Worm (Caenorhabditis elegans) whole organism, L4 larva: ENCODE data around the gene rsp-4.

ENCODE experiments used
- F37D6.2 ChIP-seq: sonication (generic microtip); optimal IDR thresholded peaks from 2 replicates; lab custom pipeline; 2016; ENCODE audit warnings: mild to moderate bottlenecking, missing genetic modification characterization, missing compliant biosample characterization
- T20F7.1 ChIP-seq: fragments of 200-800 bp; sonication (Bioruptor generic); optimal IDR thresholded peaks from 2 replicates; lab custom pipeline; 2018; ENCODE audit warnings: mild to moderate bottlenecking, missing genetic modification characterization, missing compliant biosample characterization
- ZK546.5 ChIP-seq, 2 experiments: sonication (generic microtip); optimal IDR thresholded peaks; 2 replicates each; lab custom pipeline; 2017; ENCODE audit warnings: missing biosample characterization in 2 of 2, missing genetic modification characterization in 2 of 2
- aha-1 ChIP-seq: fragments of 150-350 bp; peaks from one replicate; lab custom pipeline; 2014; ENCODE audit warnings: missing biosample characterization, missing genetic modification characterization
- arid-1 ChIP-seq: fragments of 200-800 bp; sonication (Bioruptor generic); conservative IDR thresholded peaks from 2 replicates; pipeline ENCODE4 v1.3.6; 2022; ENCODE audit warnings: missing genetic modification reagents, missing genetic modification characterization, missing compliant biosample characterization
- attf-4 ChIP-seq: sonication (generic microtip); optimal IDR thresholded peaks from 3 replicates; lab custom pipeline; 2017; ENCODE audit warnings: missing biosample characterization, missing genetic modification characterization
- ceh-82 ChIP-seq: sonication (generic microtip); optimal IDR thresholded peaks from 2 replicates; lab custom pipeline; 2017; ENCODE audit warnings: missing biosample characterization, missing genetic modification characterization
- ces-1 ChIP-seq: fragments of 150-350 bp; sonication (generic microtip); optimal IDR thresholded peaks from 4 replicates; lab custom pipeline; 2014; ENCODE audit warnings: missing biosample characterization, missing genetic modification reagents, missing genetic modification characterization
- cey-2 ChIP-seq: sonication (generic microtip); optimal IDR thresholded peaks from 3 replicates; lab custom pipeline; 2017; ENCODE audit warnings: missing genetic modification characterization, mild to moderate bottlenecking, missing compliant biosample characterization, antibody characterized with exemption, borderline replicate concordance; ENCODE audit not compliant: insufficient read depth
- dmd-8 ChIP-seq: fragments of 200-800 bp; sonication (Bioruptor generic); IDR thresholded peaks from 2 replicates; pipeline ENCODE4 v1.3.6; 2022; ENCODE audit warnings: missing genetic modification characterization, missing compliant biosample characterization
- dmd-9 ChIP-seq: fragments of 200-800 bp; sonication (Bioruptor generic); IDR thresholded peaks from 2 replicates; pipeline ENCODE4 v1.3.6; 2022; ENCODE audit warnings: missing genetic modification reagents, missing genetic modification characterization, missing compliant biosample characterization
- dpl-1 ChIP-seq: fragments of 150-350 bp; optimal IDR thresholded peaks from 2 replicates; lab custom pipeline; 2014; ENCODE audit warnings: missing biosample characterization, missing genetic modification reagents, missing genetic modification characterization
- duxl-1 ChIP-seq: sonication (generic microtip); optimal IDR thresholded peaks from 2 replicates; lab custom pipeline; 2016; ENCODE audit warnings: mild to moderate bottlenecking, missing genetic modification characterization, moderate library complexity, missing compliant biosample characterization; ENCODE audit not compliant: poor library complexity
- dve-1 ChIP-seq: sonication (generic microtip); optimal IDR thresholded peaks from 2 replicates; lab custom pipeline; 2017; ENCODE audit warnings: antibody characterized with exemption, mild to moderate bottlenecking, missing genetic modification characterization, missing compliant biosample characterization; ENCODE audit not compliant: insufficient read depth
- fkh-10 ChIP-seq: fragments of 150-350 bp; optimal IDR thresholded peaks from 2 replicates; lab custom pipeline; 2014; ENCODE audit warnings: missing biosample characterization, missing genetic modification reagents, missing genetic modification characterization
- hif-1 ChIP-seq, 2 experiments: sonication (generic microtip); optimal IDR thresholded peaks; 2 replicates each; lab custom pipeline; 2016 to 2017; ENCODE audit warnings: missing compliant biosample characterization in 2 of 2, missing genetic modification characterization in 2 of 2, missing genetic modification reagents in 2 of 2, missing genotype in 2 of 2, mild to moderate bottlenecking in 1 of 2
- hmg-1.1 ChIP-seq: fragments of 200-800 bp; sonication (Bioruptor generic); IDR thresholded peaks from 2 replicates; pipeline ENCODE4 v1.3.6; 2022; ENCODE audit warnings: missing genetic modification reagents, missing genetic modification characterization, missing compliant biosample characterization
- jun-1 ChIP-seq: fragments of 150-350 bp; optimal IDR thresholded peaks from 2 replicates; lab custom pipeline; 2014; ENCODE audit warnings: missing biosample characterization, missing genetic modification reagents, missing genetic modification characterization
- lin-38 ChIP-seq: fragments of 200-800 bp; sonication (Bioruptor generic); IDR thresholded peaks from 2 replicates; pipeline ENCODE4 v1.3.6; 2022; ENCODE audit warnings: missing genetic modification reagents, missing genetic modification characterization, missing compliant biosample characterization
- lir-3 ChIP-seq: sonication (generic microtip); optimal IDR thresholded peaks from 2 replicates; lab custom pipeline; 2016; ENCODE audit warnings: mild to moderate bottlenecking, missing genetic modification characterization, missing compliant biosample characterization
- lsy-2 ChIP-seq, 2 experiments: fragments of 150-350 bp in 1 of 2; sonication (generic microtip) in 1 of 2; optimal IDR thresholded peaks; 2 replicates each; lab custom pipeline; 2014 to 2017; ENCODE audit warnings: missing biosample characterization in 2 of 2, missing genetic modification characterization in 2 of 2
- nhr-11 ChIP-seq: fragments of 150-350 bp; optimal IDR thresholded peaks from 2 replicates; lab custom pipeline; 2014; ENCODE audit warnings: missing biosample characterization, missing genetic modification characterization
- nhr-111 ChIP-seq: fragments of 200-800 bp; sonication (Bioruptor generic); optimal IDR thresholded peaks from 2 replicates; lab custom pipeline; 2018; ENCODE audit warnings: mild to moderate bottlenecking, missing genetic modification characterization, missing compliant biosample characterization
- nhr-25 ChIP-seq: sonication (generic microtip); optimal IDR thresholded peaks from 2 replicates; lab custom pipeline; 2017; ENCODE audit warnings: missing genetic modification characterization, mild to moderate bottlenecking, missing compliant biosample characterization, antibody characterized with exemption, moderate library complexity, borderline replicate concordance; ENCODE audit not compliant: insufficient read depth
- nhr-42 ChIP-seq: fragments of 200-800 bp; sonication (Bioruptor generic); IDR thresholded peaks from 2 replicates; pipeline ENCODE4 v1.3.6; 2022; ENCODE audit warnings: missing genetic modification characterization, missing compliant biosample characterization
- pha-4 ChIP-seq, 2 experiments: fragments of 150-350 bp in 1 of 2; fragments of 200-800 bp in 1 of 2; sonication (Bioruptor generic) in 1 of 2; IDR thresholded peaks in 1 of 2; optimal IDR thresholded peaks in 1 of 2; 2 replicates each; pipeline versions ENCODE4 v1.3.6 to Lab custom; 2014 to 2022; ENCODE audit warnings: missing genetic modification characterization in 2 of 2, missing genetic modification reagents in 2 of 2, missing biosample characterization in 1 of 2, missing compliant biosample characterization in 1 of 2
- pqm-1 ChIP-seq: sonication (generic microtip); optimal IDR thresholded peaks from 2 replicates; lab custom pipeline; 2017; ENCODE audit warnings: missing biosample characterization, missing genetic modification characterization
- rbr-2 ChIP-seq: sonication (generic microtip); optimal IDR thresholded peaks from 2 replicates; lab custom pipeline; 2016; ENCODE audit warnings: missing genotype, missing genetic modification characterization, missing compliant biosample characterization
- skn-1 ChIP-seq: fragments of 150-350 bp; optimal IDR thresholded peaks from 2 replicates; lab custom pipeline; 2014; ENCODE audit warnings: missing biosample characterization, missing genetic modification characterization
- snpc-4 ChIP-seq: fragments of 150-350 bp; optimal IDR thresholded peaks from 2 replicates; lab custom pipeline; 2014; ENCODE audit warnings: missing biosample characterization, missing genetic modification characterization
- tra-1 ChIP-seq: fragments of 200-800 bp; sonication (Bioruptor generic); IDR thresholded peaks from 2 replicates; pipeline ENCODE4 v1.3.6; 2022; ENCODE audit warnings: missing genetic modification reagents, missing genetic modification characterization, missing compliant biosample characterization
- unc-130 ChIP-seq: sonication (generic microtip); optimal IDR thresholded peaks from 2 replicates; lab custom pipeline; 2016; ENCODE audit warnings: missing genetic modification reagents, missing genetic modification characterization, missing compliant biosample characterization
- unc-62 ChIP-seq, 3 experiments: fragments of 150-350 bp in 1 of 3; sonication (generic microtip); optimal IDR thresholded peaks in 2 of 3; peaks in 1 of 3; 1 replicate in 1 of 3; 2 replicates in 2 of 3; lab custom pipeline; 2014 to 2017; ENCODE audit warnings: missing biosample characterization in 3 of 3, missing genetic modification characterization in 3 of 3, missing genetic modification reagents in 3 of 3, missing genotype in 1 of 3
- vab-7 ChIP-seq: fragments of 200-800 bp; sonication (Bioruptor generic); IDR thresholded peaks from 2 replicates; pipeline ENCODE4 v1.3.6; 2022; ENCODE audit warnings: missing genetic modification reagents, missing genetic modification characterization, missing compliant biosample characterization
- zag-1 ChIP-seq: fragments of 150-350 bp; optimal IDR thresholded peaks from 2 replicates; lab custom pipeline; 2014; ENCODE audit warnings: missing biosample characterization, missing genetic modification characterization
- zip-11 ChIP-seq: fragments of 200-800 bp; sonication (Bioruptor generic); IDR thresholded peaks from 2 replicates; pipeline ENCODE4 v1.3.6; 2022; ENCODE audit warnings: missing genetic modification characterization, missing compliant biosample characterization

The rsp-4 gene

ce11 chrII:5426054-5426453 lies 37.4 kb upstream of the rsp-4 start (continued):
- peak in 1 of 2 experiments; percentile 69 for TF ChIP-seq lsy-2 (tag; optimal IDR thresholded peaks at IDR 0.05; lab: Kevin White, UChicago)
- TF ChIP-seq, all 104 proteins: peak for 21

DNA sequence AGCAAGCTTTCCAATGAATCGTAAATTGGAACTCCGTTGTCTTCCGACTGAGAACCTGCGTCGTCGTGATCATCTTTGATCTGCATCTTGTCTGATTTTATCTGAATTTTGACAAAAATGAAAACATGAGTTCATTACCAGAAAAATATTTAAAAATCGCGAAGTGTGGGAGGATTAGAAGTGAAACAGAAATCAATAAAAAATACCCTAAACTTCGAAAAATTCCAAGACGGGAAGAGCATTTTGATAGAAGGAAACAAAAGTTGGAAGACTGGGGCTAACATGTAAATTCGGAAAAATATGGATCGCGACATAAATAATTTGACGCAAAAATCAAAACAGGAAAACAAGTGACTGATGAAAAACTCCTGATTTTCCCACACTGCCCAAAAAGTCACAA lies 37.0 kb upstream of the rsp-4 start, which contains the start of gene F07F6.8:
TSS of gene F07F6.8 (minus strand) at position 101 of the 400 bp plus-strand sequence.
- TF ChIP-seq aha-1 (tag; lab: Kevin White, UChicago), result peak; percentile 31
- TF ChIP-seq arid-1 (GFP tag; lab: Robert Waterston, UW), result no peak

DNA sequence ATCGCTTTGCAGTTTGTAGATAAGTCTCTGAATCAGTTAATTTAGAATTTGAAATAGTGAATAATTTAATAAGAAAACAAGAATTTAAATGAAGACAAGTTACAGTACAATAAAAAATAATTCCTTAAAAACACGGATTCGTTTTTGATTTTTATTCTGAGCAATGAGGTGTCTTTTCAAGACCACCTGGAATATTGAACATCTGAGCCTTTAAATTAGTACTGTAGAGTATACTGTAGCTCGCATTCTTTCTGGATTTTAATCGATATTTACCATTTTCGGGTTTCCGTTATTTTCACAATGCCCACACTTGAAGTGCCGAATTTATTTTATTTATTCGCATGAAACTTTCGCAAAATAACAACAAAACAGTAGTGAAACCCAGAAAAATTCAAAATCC lies 35.2 kb upstream of the rsp-4 start, which contains the start of gene F07F6.7:
TSS of gene F07F6.7 (minus strand) at position 27 of the 400 bp plus-strand sequence.
- no peak for TF ChIP-seq skn-1 (tag; lab: Kevin White, UChicago)
- TF ChIP-seq vab-7 (GFP tag; lab: Robert Waterston, UW), result no peak
- TF ChIP-seq lir-3 (tag; lab: Kevin White, UChicago), result no peak
- TF ChIP-seq lin-38, result peak; percentile 27; the same call in 1 of the 2 replicates
- TF ChIP-seq zag-1, result no peak
- TF ChIP-seq zip-11, result no peak
- peak; percentile 14 for TF ChIP-seq dve-1 (tag; lab: Kevin White, UChicago)
- no peak for TF ChIP-seq unc-130
- no peak for TF ChIP-seq dmd-8 (GFP tag; lab: Robert Waterston, UW)
- no peak for TF ChIP-seq jun-1 (tag; lab: Kevin White, UChicago)
- no peak for TF ChIP-seq attf-4 (tag; lab: Kevin White, UChicago)
- TF ChIP-seq ces-1 (GFP tag; lab: Kevin White, UChicago), result no peak
- TF ChIP-seq duxl-1, result no peak
- TF ChIP-seq fkh-10 (GFP tag; lab: Kevin White, UChicago), result no peak
- TF ChIP-seq ZK546.5 (tag; optimal IDR thresholded peaks at IDR 0.05; lab: Kevin White, UChicago), result no peak
- TF ChIP-seq F37D6.2 (tag; lab: Kevin White, UChicago), result no peak
- no peak for TF ChIP-seq nhr-111 (GFP tag; lab: Kevin White, UChicago)
- no peak for TF ChIP-seq tra-1
- no peak for TF ChIP-seq pqm-1 (tag; lab: Kevin White, UChicago)
- no peak for TF ChIP-seq hif-1 (tag; optimal IDR thresholded peaks at IDR 0.05; lab: Kevin White, UChicago)
- TF ChIP-seq arid-1 (GFP tag; lab: Robert Waterston, UW), result no peak
- TF ChIP-seq dpl-1, result no peak
- no peak for TF ChIP-seq nhr-42 (GFP tag; lab: Robert Waterston, UW)
- TF ChIP-seq lsy-2 (tag; optimal IDR thresholded peaks at IDR 0.05; lab: Kevin White, UChicago), result peak in 1 of 2 experiments; percentile 50
- no peak for TF ChIP-seq rbr-2 (tag; lab: Kevin White, UChicago)
- TF ChIP-seq ceh-82 (tag; lab: Kevin White, UChicago), result no peak
- TF ChIP-seq cey-2 (tag; lab: Kevin White, UChicago), result no peak
- no peak for TF ChIP-seq dmd-9 (GFP tag; lab: Robert Waterston, UW)
- no peak for TF ChIP-seq aha-1 (tag; lab: Kevin White, UChicago)
- peak; percentile 13 for TF ChIP-seq nhr-25 (tag; lab: Kevin White, UChicago)
- peak in 1 of 2 experiments; percentile 18 for TF ChIP-seq unc-62 (GFP tag; optimal IDR thresholded peaks at IDR 0.05 in 1 of 2; lab: Kevin White, UChicago)
- TF ChIP-seq unc-62 (tag; optimal IDR thresholded peaks at IDR 0.05; lab: Kevin White, UChicago), result no peak
- TF ChIP-seq snpc-4, result no peak
- peak; percentile 30 for TF ChIP-seq T20F7.1 (GFP tag; lab: Kevin White, UChicago)
- TF ChIP-seq pha-4 (GFP tag; IDR thresholded peaks at IDR 0.05; lab: Robert Waterston, UW), result no peak
- no peak for TF ChIP-seq pha-4 (tag; optimal IDR thresholded peaks at IDR 0.05; lab: Kevin White, UChicago)
- no peak for TF ChIP-seq hmg-1.1 (GFP tag; lab: Robert Waterston, UW)
- TF ChIP-seq nhr-11 (tag; lab: Kevin White, UChicago), result no peak
